Worm (Caenorhabditis elegans) whole organism, L4 larva: ENCODE data around the gene pha-2.

Experiments
- R02D3.7 ChIP-seq: fragments of 150-350 bp; sonication (generic microtip); optimal IDR thresholded peaks from 3 replicates; lab custom pipeline; 2014; ENCODE audit warnings: missing biosample characterization, missing genetic modification characterization
- Y5F2A.4 ChIP-seq: fragments of 200-800 bp; sonication (Bioruptor generic); optimal IDR thresholded peaks from 2 replicates; lab custom pipeline; 2018; ENCODE audit warnings: mild to moderate bottlenecking, missing genetic modification characterization, missing compliant biosample characterization
- ZK546.5 ChIP-seq, 2 experiments: sonication (generic microtip); optimal IDR thresholded peaks; 2 replicates each; lab custom pipeline; 2017; ENCODE audit warnings: missing biosample characterization in 2 of 2, missing genetic modification characterization in 2 of 2
- arid-1 ChIP-seq: fragments of 200-800 bp; sonication (Bioruptor generic); conservative IDR thresholded peaks from 2 replicates; pipeline ENCODE4 v1.3.6; 2022; ENCODE audit warnings: missing genetic modification reagents, missing genetic modification characterization, missing compliant biosample characterization
- ceh-20 ChIP-seq: fragments of 200-800 bp; sonication (Bioruptor generic); IDR thresholded peaks from 2 replicates; pipeline ENCODE4 v1.3.6; 2022; ENCODE audit warnings: missing genetic modification reagents, missing genetic modification characterization, missing compliant biosample characterization
- ceh-28 ChIP-seq: fragments of 150-350 bp; optimal IDR thresholded peaks from 2 replicates; lab custom pipeline; 2014; ENCODE audit warnings: missing biosample characterization, missing genetic modification reagents, missing genetic modification characterization
- ceh-44 ChIP-seq: fragments of 200-800 bp; sonication (Bioruptor generic); IDR thresholded peaks from 2 replicates; pipeline ENCODE4 v1.3.6; 2022; ENCODE audit warnings: missing genetic modification reagents, missing genetic modification characterization, missing compliant biosample characterization
- ceh-62 ChIP-seq: sonication (generic microtip); optimal IDR thresholded peaks from 2 replicates; lab custom pipeline; 2017; ENCODE audit warnings: missing biosample characterization, missing genetic modification characterization
- ceh-82 ChIP-seq: sonication (generic microtip); optimal IDR thresholded peaks from 2 replicates; lab custom pipeline; 2017; ENCODE audit warnings: missing biosample characterization, missing genetic modification characterization
- ctbp-1 ChIP-seq: fragments of 200-800 bp; sonication (Bioruptor generic); IDR thresholded peaks from 2 replicates; pipeline ENCODE4 v1.3.6; 2022; ENCODE audit warnings: missing genetic modification reagents, missing genetic modification characterization, missing compliant biosample characterization
- daf-12 ChIP-seq: fragments of 150-350 bp; optimal IDR thresholded peaks from 2 replicates; lab custom pipeline; 2014; ENCODE audit warnings: missing biosample characterization, missing genetic modification reagents, missing genetic modification characterization
- daf-16 ChIP-seq, 3 experiments: sonication (generic microtip); optimal IDR thresholded peaks; 2 replicates each; lab custom pipeline; 2016 to 2017; ENCODE audit warnings: missing genetic modification characterization in 3 of 3, missing genetic modification reagents in 3 of 3, mild to moderate bottlenecking in 2 of 3, missing compliant biosample characterization in 2 of 3, missing biosample characterization in 1 of 3, moderate library complexity in 1 of 3
- daf-19 ChIP-seq: fragments of 200-800 bp; sonication (Bioruptor generic); conservative IDR thresholded peaks from 2 replicates; pipeline ENCODE4 v1.3.6; 2022; ENCODE audit warnings: missing genetic modification characterization, missing compliant biosample characterization
- daf-8 ChIP-seq: fragments of 200-800 bp; sonication (Bioruptor generic); IDR thresholded peaks from 2 replicates; pipeline ENCODE4 v1.3.6; 2022; ENCODE audit warnings: missing genetic modification characterization, missing compliant biosample characterization
- dmd-6 ChIP-seq: fragments of 200-800 bp; sonication (Bioruptor generic); IDR thresholded peaks from 2 replicates; pipeline ENCODE4 v1.3.6; 2022; ENCODE audit warnings: missing genetic modification reagents, missing genetic modification characterization, missing compliant biosample characterization
- dpl-1 ChIP-seq: fragments of 150-350 bp; optimal IDR thresholded peaks from 2 replicates; lab custom pipeline; 2014; ENCODE audit warnings: missing biosample characterization, missing genetic modification reagents, missing genetic modification characterization
- duxl-1 ChIP-seq: sonication (generic microtip); optimal IDR thresholded peaks from 2 replicates; lab custom pipeline; 2016; ENCODE audit warnings: mild to moderate bottlenecking, missing genetic modification characterization, moderate library complexity, missing compliant biosample characterization; ENCODE audit not compliant: poor library complexity
- dve-1 ChIP-seq: sonication (generic microtip); optimal IDR thresholded peaks from 2 replicates; lab custom pipeline; 2017; ENCODE audit warnings: antibody characterized with exemption, mild to moderate bottlenecking, missing genetic modification characterization, missing compliant biosample characterization; ENCODE audit not compliant: insufficient read depth
- egl-43 ChIP-seq: fragments of 200-800 bp; sonication (Bioruptor generic); IDR thresholded peaks from 2 replicates; pipeline ENCODE4 v1.3.6; 2022; ENCODE audit warnings: missing genetic modification reagents, missing genetic modification characterization, missing compliant biosample characterization
- fkh-10 ChIP-seq: fragments of 150-350 bp; optimal IDR thresholded peaks from 2 replicates; lab custom pipeline; 2014; ENCODE audit warnings: missing biosample characterization, missing genetic modification reagents, missing genetic modification characterization
- fos-1 ChIP-seq: fragments of 150-350 bp; optimal IDR thresholded peaks from 2 replicates; lab custom pipeline; 2014; ENCODE audit warnings: missing biosample characterization, missing genetic modification characterization
- hlh-11 ChIP-seq: fragments of 200-800 bp; sonication (Bioruptor generic); optimal IDR thresholded peaks from 2 replicates; lab custom pipeline; 2018; ENCODE audit warnings: mild to moderate bottlenecking, missing genetic modification characterization, missing compliant biosample characterization
- hlh-30 ChIP-seq: sonication (generic microtip); optimal IDR thresholded peaks from 2 replicates; lab custom pipeline; 2017; ENCODE audit warnings: antibody characterized with exemption, mild to moderate bottlenecking, missing genetic modification characterization, missing compliant biosample characterization; ENCODE audit not compliant: insufficient read depth
- lin-1 ChIP-seq: fragments of 200-800 bp; sonication (Bioruptor generic); IDR thresholded peaks from 2 replicates; pipeline ENCODE4 v1.3.6; 2022; ENCODE audit warnings: missing genetic modification reagents, missing genetic modification characterization, missing compliant biosample characterization
- lin-15B ChIP-seq: fragments of 150-350 bp; sonication (generic microtip); optimal IDR thresholded peaks from 3 replicates; lab custom pipeline; 2014; ENCODE audit warnings: missing biosample characterization, missing genetic modification characterization
- lin-29 ChIP-seq: fragments of 200-800 bp; sonication (Bioruptor generic); IDR thresholded peaks from 2 replicates; pipeline ENCODE4 v1.3.6; 2022; ENCODE audit warnings: missing genetic modification reagents, missing genetic modification characterization, missing compliant biosample characterization
- lin-38 ChIP-seq: fragments of 200-800 bp; sonication (Bioruptor generic); IDR thresholded peaks from 2 replicates; pipeline ENCODE4 v1.3.6; 2022; ENCODE audit warnings: missing genetic modification reagents, missing genetic modification characterization, missing compliant biosample characterization
- lin-39 ChIP-seq: fragments of 150-350 bp; optimal IDR thresholded peaks from 2 replicates; lab custom pipeline; 2014; ENCODE audit warnings: missing biosample characterization, missing genetic modification reagents, missing genetic modification characterization
- mep-1 ChIP-seq: fragments of 150-350 bp; sonication (generic microtip); optimal IDR thresholded peaks from 3 replicates; lab custom pipeline; 2014; ENCODE audit warnings: missing biosample characterization, missing genetic modification characterization
- nhr-10 ChIP-seq: fragments of 150-350 bp; optimal IDR thresholded peaks from 2 replicates; lab custom pipeline; 2014; ENCODE audit warnings: missing biosample characterization, missing genetic modification characterization
- nhr-102 ChIP-seq: sonication (generic microtip); optimal IDR thresholded peaks from 2 replicates; lab custom pipeline; 2016; ENCODE audit warnings: mild to moderate bottlenecking, missing genetic modification characterization, moderate library complexity, missing compliant biosample characterization
- nhr-11 ChIP-seq: fragments of 150-350 bp; optimal IDR thresholded peaks from 2 replicates; lab custom pipeline; 2014; ENCODE audit warnings: missing biosample characterization, missing genetic modification characterization
- nhr-111 ChIP-seq: fragments of 200-800 bp; sonication (Bioruptor generic); optimal IDR thresholded peaks from 2 replicates; lab custom pipeline; 2018; ENCODE audit warnings: mild to moderate bottlenecking, missing genetic modification characterization, missing compliant biosample characterization
- nhr-28 ChIP-seq: fragments of 150-350 bp; optimal IDR thresholded peaks from 2 replicates; lab custom pipeline; 2014; ENCODE audit warnings: missing biosample characterization, missing genetic modification characterization
- nhr-48 ChIP-seq: sonication (generic microtip); optimal IDR thresholded peaks from 2 replicates; lab custom pipeline; 2016; ENCODE audit warnings: mild to moderate bottlenecking, missing genetic modification characterization, missing compliant biosample characterization
- nhr-6 ChIP-seq: fragments of 150-350 bp; optimal IDR thresholded peaks from 2 replicates; lab custom pipeline; 2014; ENCODE audit warnings: missing biosample characterization, missing genetic modification characterization
- nhr-76 ChIP-seq: fragments of 150-350 bp; optimal IDR thresholded peaks from 2 replicates; lab custom pipeline; 2014; ENCODE audit warnings: missing biosample characterization, missing genetic modification characterization
- nhr-77 ChIP-seq: fragments of 150-350 bp; optimal IDR thresholded peaks from 2 replicates; lab custom pipeline; 2014; ENCODE audit warnings: missing biosample characterization, missing genetic modification characterization
- pqm-1 ChIP-seq: sonication (generic microtip); optimal IDR thresholded peaks from 2 replicates; lab custom pipeline; 2017; ENCODE audit warnings: missing biosample characterization, missing genetic modification characterization
- set-16 ChIP-seq: fragments of 200-800 bp; sonication (Bioruptor generic); IDR thresholded peaks from 2 replicates; pipeline ENCODE4 v1.3.6; 2022; ENCODE audit warnings: missing genetic modification reagents, missing genetic modification characterization, missing compliant biosample characterization
- skn-1 ChIP-seq: fragments of 150-350 bp; optimal IDR thresholded peaks from 2 replicates; lab custom pipeline; 2014; ENCODE audit warnings: missing biosample characterization, missing genetic modification characterization
- snpc-1.2 ChIP-seq: fragments of 200-800 bp; sonication (Bioruptor generic); IDR thresholded peaks from 2 replicates; pipeline ENCODE4 v1.3.6; 2022; ENCODE audit warnings: missing genetic modification reagents, missing genetic modification characterization, missing compliant biosample characterization
- snpc-4 ChIP-seq: fragments of 150-350 bp; optimal IDR thresholded peaks from 2 replicates; lab custom pipeline; 2014; ENCODE audit warnings: missing biosample characterization, missing genetic modification characterization
- spr-3 ChIP-seq: fragments of 200-800 bp; sonication (Bioruptor generic); optimal IDR thresholded peaks from 2 replicates; lab custom pipeline; 2018; ENCODE audit warnings: mild to moderate bottlenecking, missing genetic modification characterization, missing compliant biosample characterization
- tag-97 ChIP-seq: fragments of 200-800 bp; sonication (Bioruptor generic); IDR thresholded peaks from 2 replicates; pipeline ENCODE4 v1.3.6; 2022; ENCODE audit warnings: missing genetic modification characterization, missing compliant biosample characterization
- tra-1 ChIP-seq: fragments of 200-800 bp; sonication (Bioruptor generic); IDR thresholded peaks from 2 replicates; pipeline ENCODE4 v1.3.6; 2022; ENCODE audit warnings: missing genetic modification reagents, missing genetic modification characterization, missing compliant biosample characterization
- unc-39 ChIP-seq: sonication (generic microtip); optimal IDR thresholded peaks from 2 replicates; lab custom pipeline; 2017; ENCODE audit warnings: missing biosample characterization, missing genetic modification characterization
- vab-7 ChIP-seq: fragments of 200-800 bp; sonication (Bioruptor generic); IDR thresholded peaks from 2 replicates; pipeline ENCODE4 v1.3.6; 2022; ENCODE audit warnings: missing genetic modification reagents, missing genetic modification characterization, missing compliant biosample characterization
- zag-1 ChIP-seq: fragments of 150-350 bp; optimal IDR thresholded peaks from 2 replicates; lab custom pipeline; 2014; ENCODE audit warnings: missing biosample characterization, missing genetic modification characterization
- zfp-2 ChIP-seq: sonication (generic microtip); optimal IDR thresholded peaks from 2 replicates; lab custom pipeline; 2016; ENCODE audit warnings: mild to moderate bottlenecking, missing genetic modification characterization, missing compliant biosample characterization
- zfp-3 ChIP-seq: fragments of 200-800 bp; sonication (Bioruptor generic); conservative IDR thresholded peaks from 2 replicates; pipeline ENCODE4 v1.3.6; 2022; ENCODE audit warnings: missing genetic modification reagents, missing genetic modification characterization, missing compliant biosample characterization
- zip-2 ChIP-seq: fragments of 150-350 bp; optimal IDR thresholded peaks from 2 replicates; lab custom pipeline; 2014; ENCODE audit warnings: missing biosample characterization, missing genetic modification characterization
- ztf-11 ChIP-seq: fragments of 150-350 bp; optimal IDR thresholded peaks from 2 replicates; lab custom pipeline; 2014; ENCODE audit warnings: missing biosample characterization, missing genetic modification characterization

The pha-2 gene

ce11 chrX:651616-652015 lies 14.8 kb upstream of the pha-2 start:
- TF ChIP-seq zfp-3 (GFP tag; lab: Robert Waterston, UW) (no peak), daf-8 (GFP tag; lab: Robert Waterston, UW) (no peak), lin-39 (tag; lab: Kevin White, UChicago) (no peak), egl-43 (GFP tag; lab: Robert Waterston, UW) (no peak), lin-38 (GFP tag; lab: Robert Waterston, UW) (no peak), zip-2 (no peak), fkh-10 (GFP tag; lab: Kevin White, UChicago) (no peak), skn-1 (tag; lab: Kevin White, UChicago) (no peak), ctbp-1 (GFP tag; lab: Robert Waterston, UW) (no peak), daf-16 (GFP tag; optimal IDR thresholded peaks at IDR 0.05; lab: Kevin White, UChicago) (no peak), daf-16 (tag; optimal IDR thresholded peaks at IDR 0.05; lab: Kevin White, UChicago) (peak; percentile 91), duxl-1 (tag; lab: Kevin White, UChicago) (no peak), tag-97 (GFP tag; lab: Robert Waterston, UW) (no peak), ztf-11 (no peak), daf-12 (no peak), snpc-4 (tag; lab: Kevin White, UChicago) (no peak), ZK546.5 (tag; optimal IDR thresholded peaks at IDR 0.05; lab: Kevin White, UChicago) (no peak), daf-19 (GFP tag; lab: Robert Waterston, UW) (no peak), nhr-48 (no peak), set-16 (GFP tag; lab: Robert Waterston, UW) (no peak), zag-1 (no peak), arid-1 (no peak), nhr-111 (no peak), hlh-30 (no peak), ceh-44 (no peak), zfp-2 (tag; lab: Kevin White, UChicago) (no peak), nhr-77 (tag; lab: Kevin White, UChicago) (peak; percentile 6), nhr-6 (tag; lab: Kevin White, UChicago) (no peak), hlh-11 (tag; lab: Kevin White, UChicago) (peak; percentile 35), spr-3 (no peak), nhr-102 (tag; lab: Kevin White, UChicago) (no peak), ceh-62 (tag; lab: Kevin White, UChicago) (no peak), lin-29 (GFP tag; lab: Robert Waterston, UW) (no peak), ceh-20 (GFP tag; lab: Robert Waterston, UW) (no peak), snpc-1.2 (GFP tag; lab: Robert Waterston, UW) (no peak), nhr-76 (tag; lab: Kevin White, UChicago) (no peak), dpl-1 (GFP tag; lab: Kevin White, UChicago) (no peak), lin-1 (GFP tag; lab: Robert Waterston, UW) (no peak), dve-1 (tag; lab: Kevin White, UChicago) (peak; percentile 77), fos-1 (tag; lab: Kevin White, UChicago) (no peak), vab-7 (GFP tag; lab: Robert Waterston, UW) (no peak), lin-15B (tag; lab: Kevin White, UChicago) (no peak), nhr-11 (tag; lab: Kevin White, UChicago) (no peak), ceh-28 (tag; lab: Kevin White, UChicago) (no peak), mep-1 (peak; percentile 36), dmd-6 (GFP tag; lab: Robert Waterston, UW) (peak; percentile 43; the same call in 1 of the 2 replicates), tra-1 (no peak), pqm-1 (tag; lab: Kevin White, UChicago) (peak; percentile 89), R02D3.7 (tag; lab: Kevin White, UChicago) (no peak), Y5F2A.4 (no peak), nhr-10 (tag; lab: Kevin White, UChicago) (no peak), unc-39 (tag; lab: Kevin White, UChicago) (no peak), ceh-82 (tag; lab: Kevin White, UChicago) (no peak), nhr-28 (peak; percentile 35)
